Worm (Caenorhabditis elegans): ENCODE data around the gene C46C2.7.
A peak's percentile ranks its signal among the peaks of the same experiment; 100 is the strongest.

C46C2.7 gene

DNA sequence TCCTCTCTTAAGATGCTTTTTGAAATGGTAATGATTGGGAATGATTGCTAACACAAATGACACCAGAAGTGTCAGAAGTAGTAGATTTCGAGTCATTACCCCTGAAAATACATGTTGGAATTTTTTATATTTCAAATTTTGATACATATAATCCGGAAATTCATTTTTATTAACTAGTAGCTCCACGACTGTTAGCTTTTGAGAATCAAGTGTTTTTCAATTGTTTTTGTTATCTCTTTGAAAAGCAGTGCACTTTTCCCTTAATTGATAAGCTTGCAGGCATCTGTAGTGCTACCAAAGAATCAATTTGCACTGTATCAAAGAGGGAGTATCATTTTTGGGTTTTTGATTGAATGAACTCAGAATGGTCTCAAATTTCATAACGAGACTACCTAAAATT, 29.6 kb upstream of the C46C2.7 start, which contains the start of gene pcp-2:
Gene pcp-2 (minus strand): TSS at position 101 of the 400 bp plus-strand sequence.
- TF ChIP-seq sea-1 (GFP tag; conservative IDR thresholded peaks at IDR 0.05) (no peak), flt-1 (GFP tag; IDR thresholded peaks at IDR 0.05) (no peak), B0310.2 (tag; optimal IDR thresholded peaks at IDR 0.05) (no peak), F13C5.2 (tag; optimal IDR thresholded peaks at IDR 0.05) (no peak), ceh-13 (GFP tag; optimal IDR thresholded peaks at IDR 0.05) (no peak), pes-1 (GFP tag; IDR thresholded peaks at IDR 0.05) (no peak), ets-7 (tag; optimal IDR thresholded peaks at IDR 0.05) (no peak)

DNA sequence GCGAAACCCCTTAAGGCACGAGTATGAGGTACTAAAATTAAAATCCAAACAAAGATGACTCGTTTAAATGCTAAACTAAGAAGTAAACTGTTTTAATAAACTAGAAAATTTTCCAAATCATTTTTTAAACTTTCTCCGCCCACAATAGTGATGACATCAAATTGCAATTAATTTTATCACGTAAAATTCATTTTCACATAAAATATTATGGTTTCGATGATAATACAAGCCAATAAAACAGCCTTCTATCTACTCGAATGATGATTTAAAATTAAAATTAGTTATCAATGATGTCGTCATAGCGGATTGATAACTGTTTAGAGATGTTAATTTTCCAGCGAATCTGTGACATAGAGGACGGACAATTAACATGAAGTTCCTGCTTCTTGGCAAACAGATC, 28.9 kb upstream of the C46C2.7 start, which contains the start of gene C07C7.3:
Gene C07C7.3 (plus strand): TSS at position 371 of the 400 bp plus-strand sequence.
- TF ChIP-seq F13C5.2 (tag; optimal IDR thresholded peaks at IDR 0.05), result no peak

DNA sequence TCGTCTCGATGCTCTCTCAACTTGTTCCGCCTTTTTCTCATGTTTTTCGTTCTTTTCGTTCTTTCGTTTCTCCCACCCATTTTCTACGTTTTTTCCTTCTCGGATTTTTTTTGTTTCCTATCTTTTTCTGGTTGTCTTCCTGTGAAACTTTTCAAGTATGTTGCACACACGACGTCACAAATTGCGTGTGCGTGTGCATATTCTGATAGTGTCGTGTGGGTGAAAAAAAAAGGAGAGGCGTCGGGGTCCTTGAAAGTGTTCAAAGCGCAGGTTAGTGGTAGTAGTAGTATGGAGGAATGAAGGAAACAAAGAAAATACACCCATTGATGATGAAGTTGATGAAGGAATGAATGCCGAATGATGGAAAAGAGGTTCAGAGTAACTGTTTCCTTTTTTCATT, 24.9 kb upstream of the C46C2.7 start:
- no peak for TF ChIP-seq pes-1 (GFP tag; IDR thresholded peaks at IDR 0.05)
- TF ChIP-seq flt-1 (GFP tag; IDR thresholded peaks at IDR 0.05), result no peak
- no peak for TF ChIP-seq scrt-1 (GFP tag; IDR thresholded peaks at IDR 0.05)

DNA sequence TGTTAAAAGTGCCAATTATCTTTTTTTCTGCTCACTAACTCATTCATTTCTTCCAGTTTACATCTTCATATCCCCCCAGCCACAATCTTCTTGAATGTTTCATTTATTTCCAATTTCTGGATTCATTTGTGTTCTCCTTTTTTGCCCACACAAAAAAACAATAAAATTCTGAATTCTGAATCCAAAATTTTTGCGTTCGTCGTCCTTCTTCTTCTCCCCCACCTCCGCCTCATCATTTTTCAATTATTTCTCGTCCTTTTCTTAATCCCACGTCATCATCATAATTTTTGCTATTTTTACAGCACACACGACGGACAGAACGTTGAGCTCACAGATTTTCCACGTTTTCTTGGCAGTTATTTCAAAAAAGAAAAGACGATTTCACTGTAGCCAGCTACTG, 10.1 kb upstream of the C46C2.7 start, which contains the start of gene C07C7.1:
Gene C07C7.1 (plus strand): TSS at position 301 of the 400 bp plus-strand sequence.
- TF ChIP-seq ets-7 (tag; optimal IDR thresholded peaks at IDR 0.05) (no peak), hnd-1 (tag; optimal IDR thresholded peaks at IDR 0.05) (no peak), ceh-36 (tag; optimal IDR thresholded peaks at IDR 0.05) (no peak), hmbx-1 (tag; optimal IDR thresholded peaks at IDR 0.05) (no peak), flt-1 (GFP tag; IDR thresholded peaks at IDR 0.05) (no peak), aly-1 (tag; optimal IDR thresholded peaks at IDR 0.05) (no peak)

DNA sequence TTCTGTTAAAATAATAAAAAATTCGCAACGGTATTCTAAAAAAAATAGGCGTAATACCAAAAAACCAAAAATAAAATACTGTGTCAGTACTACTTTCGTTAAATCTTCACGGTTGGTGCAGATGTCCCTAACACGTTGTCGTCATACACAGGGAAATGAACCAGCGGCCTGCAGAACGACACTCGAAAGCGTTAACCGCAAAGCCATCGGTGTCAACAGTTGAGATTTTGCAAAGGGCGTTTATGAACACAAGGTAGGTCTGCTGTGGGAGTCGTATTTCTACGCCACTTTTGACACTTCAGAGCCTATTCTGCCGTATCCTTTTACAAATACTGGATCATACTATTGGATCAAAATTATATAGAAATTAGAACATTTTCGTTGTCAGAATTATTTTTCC, 3.4 kb upstream of the C46C2.7 start:
- TF ChIP-seq scrt-1 (GFP tag; IDR thresholded peaks at IDR 0.05), result peak; percentile 96
- peak; percentile 85 for TF ChIP-seq hnd-1 (tag; optimal IDR thresholded peaks at IDR 0.05)
- no peak for TF ChIP-seq hmg-4 (GFP tag; optimal IDR thresholded peaks at IDR 0.05)
- TF ChIP-seq tbx-37 (GFP tag; conservative IDR thresholded peaks at IDR 0.05), result peak; percentile 97
- peak; percentile 95 for TF ChIP-seq aly-1 (tag; optimal IDR thresholded peaks at IDR 0.05)
- TF ChIP-seq tbx-11 (GFP tag; IDR thresholded peaks at IDR 0.05), result peak; percentile 96
- TF ChIP-seq ceh-36 (tag; optimal IDR thresholded peaks at IDR 0.05), result peak; percentile 96
- peak; percentile 90 for TF ChIP-seq ceh-13 (GFP tag; optimal IDR thresholded peaks at IDR 0.05)
- peak; percentile 89 for TF ChIP-seq tra-4 (tag; optimal IDR thresholded peaks at IDR 0.05)
- peak; percentile 87 for TF ChIP-seq ets-7 (tag; optimal IDR thresholded peaks at IDR 0.05)
- TF ChIP-seq flt-1 (GFP tag; IDR thresholded peaks at IDR 0.05), result peak; percentile 96
- TF ChIP-seq pes-1 (GFP tag; IDR thresholded peaks at IDR 0.05), result peak; percentile 96
- peak; percentile 93 for TF ChIP-seq B0310.2 (tag; optimal IDR thresholded peaks at IDR 0.05)
- TF ChIP-seq sea-1 (GFP tag; conservative IDR thresholded peaks at IDR 0.05), result peak; percentile 95
- TF ChIP-seq ama-1 (optimal IDR thresholded peaks at IDR 0.05), result no peak
- TF ChIP-seq hmbx-1 (tag; optimal IDR thresholded peaks at IDR 0.05), result peak; percentile 76
- peak; percentile 94 for TF ChIP-seq F13C5.2 (tag; optimal IDR thresholded peaks at IDR 0.05)

DNA sequence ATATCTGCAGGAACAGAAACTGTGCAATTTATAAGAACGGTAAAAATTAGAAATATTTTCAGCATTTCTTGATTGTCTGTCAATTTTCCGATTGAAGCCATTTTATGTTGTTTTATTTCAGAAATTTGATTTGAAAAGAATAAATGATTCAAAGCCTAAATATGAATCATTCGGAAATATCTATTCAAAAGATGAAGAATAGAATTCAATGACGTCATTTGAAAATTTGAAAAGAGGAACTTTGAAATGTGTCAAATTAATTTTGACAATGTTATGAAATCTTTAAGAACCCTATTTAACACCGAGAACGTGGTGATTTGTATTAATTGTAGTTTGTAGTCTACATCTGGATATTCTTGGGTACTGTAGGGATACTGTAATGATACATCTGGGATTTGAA, 2.1 kb upstream of the C46C2.7 start, which contains the start of gene C46C2.5:
Gene C46C2.5 (minus strand): TSS at position 101 of the 400 bp plus-strand sequence.
- TF ChIP-seq tbx-37 (GFP tag; conservative IDR thresholded peaks at IDR 0.05) (no peak), sea-1 (GFP tag; conservative IDR thresholded peaks at IDR 0.05) (no peak), ets-7 (tag; optimal IDR thresholded peaks at IDR 0.05) (no peak), aly-1 (tag; optimal IDR thresholded peaks at IDR 0.05) (no peak), hnd-1 (tag; optimal IDR thresholded peaks at IDR 0.05) (no peak), hmg-4 (GFP tag; optimal IDR thresholded peaks at IDR 0.05) (no peak), scrt-1 (GFP tag; IDR thresholded peaks at IDR 0.05) (no peak), pes-1 (GFP tag; IDR thresholded peaks at IDR 0.05) (no peak), hmbx-1 (tag; optimal IDR thresholded peaks at IDR 0.05) (no peak), ama-1 (optimal IDR thresholded peaks at IDR 0.05) (no peak), tra-4 (tag; optimal IDR thresholded peaks at IDR 0.05) (no peak), ceh-36 (tag; optimal IDR thresholded peaks at IDR 0.05) (no peak), F13C5.2 (tag; optimal IDR thresholded peaks at IDR 0.05) (no peak), B0310.2 (tag; optimal IDR thresholded peaks at IDR 0.05) (no peak), flt-1 (GFP tag; IDR thresholded peaks at IDR 0.05) (no peak), ceh-13 (GFP tag; optimal IDR thresholded peaks at IDR 0.05) (no peak), tbx-11 (GFP tag; IDR thresholded peaks at IDR 0.05) (no peak)

DNA sequence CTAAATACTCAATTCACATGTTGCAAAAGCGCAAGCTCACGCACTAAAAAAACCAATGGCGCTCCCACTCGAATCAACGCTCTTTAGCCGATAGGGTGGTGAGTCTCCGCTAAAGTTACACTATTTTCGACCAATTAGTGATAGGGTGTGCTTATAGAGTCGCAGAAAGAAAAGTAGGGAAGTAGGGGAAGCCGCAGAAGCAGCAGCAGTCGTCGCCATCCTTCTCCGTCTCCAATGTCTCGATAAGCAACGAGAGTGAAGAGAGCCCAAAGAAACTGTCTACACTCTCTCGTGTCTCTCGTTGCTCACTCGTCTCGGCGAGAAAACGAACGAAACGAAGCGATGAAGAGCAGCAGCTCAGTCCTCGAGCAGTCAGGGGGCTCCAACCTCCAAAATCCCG, 2.1 kb downstream of the C46C2.7 start:
- TF ChIP-seq B0310.2 (tag; optimal IDR thresholded peaks at IDR 0.05) (no peak), flt-1 (GFP tag; IDR thresholded peaks at IDR 0.05) (no peak), tbx-11 (GFP tag; IDR thresholded peaks at IDR 0.05) (no peak), tbx-37 (GFP tag; conservative IDR thresholded peaks at IDR 0.05) (no peak), sea-1 (GFP tag; conservative IDR thresholded peaks at IDR 0.05) (no peak), ceh-13 (GFP tag; optimal IDR thresholded peaks at IDR 0.05) (no peak), scrt-1 (GFP tag; IDR thresholded peaks at IDR 0.05) (no peak), hnd-1 (tag; optimal IDR thresholded peaks at IDR 0.05) (no peak), tra-4 (tag; optimal IDR thresholded peaks at IDR 0.05) (no peak), pes-1 (GFP tag; IDR thresholded peaks at IDR 0.05) (no peak), hmg-4 (GFP tag; optimal IDR thresholded peaks at IDR 0.05) (no peak)

DNA sequence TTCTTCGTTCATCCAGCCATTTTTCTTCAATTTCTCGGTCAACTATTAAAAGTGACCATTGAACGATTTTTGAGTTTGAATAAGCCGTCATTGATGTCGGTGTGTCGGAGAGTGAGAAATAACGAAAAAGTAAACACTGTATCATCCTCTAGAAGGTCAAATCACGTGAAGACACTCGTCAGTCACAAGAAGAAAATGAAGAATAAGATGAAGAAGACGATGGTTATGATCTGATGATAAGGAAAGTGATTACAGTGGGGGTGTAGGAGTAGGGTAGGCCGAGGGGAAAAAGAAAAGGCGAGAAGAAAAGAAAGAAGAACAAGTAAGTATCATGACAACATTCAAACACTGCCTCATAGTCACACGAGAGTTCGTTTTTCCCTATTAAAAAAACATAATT, 3.5 kb downstream of the C46C2.7 start:
- TF ChIP-seq pes-1 (GFP tag; IDR thresholded peaks at IDR 0.05), result no peak
- TF ChIP-seq hmbx-1 (tag; optimal IDR thresholded peaks at IDR 0.05), result no peak
- no peak for TF ChIP-seq tbx-37 (GFP tag; conservative IDR thresholded peaks at IDR 0.05)
- no peak for TF ChIP-seq aly-1 (tag; optimal IDR thresholded peaks at IDR 0.05)
- TF ChIP-seq hmg-4 (GFP tag; optimal IDR thresholded peaks at IDR 0.05), result no peak
- no peak for TF ChIP-seq B0310.2 (tag; optimal IDR thresholded peaks at IDR 0.05)
- no peak for TF ChIP-seq sea-1 (GFP tag; conservative IDR thresholded peaks at IDR 0.05)
- TF ChIP-seq F13C5.2 (tag; optimal IDR thresholded peaks at IDR 0.05), result no peak
- TF ChIP-seq flt-1 (GFP tag; IDR thresholded peaks at IDR 0.05), result no peak
- TF ChIP-seq tbx-11 (GFP tag; IDR thresholded peaks at IDR 0.05), result no peak
- no peak for TF ChIP-seq ets-7 (tag; optimal IDR thresholded peaks at IDR 0.05)
- TF ChIP-seq ama-1 (optimal IDR thresholded peaks at IDR 0.05), result no peak
- no peak for TF ChIP-seq ceh-36 (tag; optimal IDR thresholded peaks at IDR 0.05)
